Worm (Caenorhabditis elegans): ENCODE measurements around the gene ccch-3.
A peak's percentile ranks its signal among the peaks of the same experiment; 100 is the strongest.

Gene ccch-3

DNA sequence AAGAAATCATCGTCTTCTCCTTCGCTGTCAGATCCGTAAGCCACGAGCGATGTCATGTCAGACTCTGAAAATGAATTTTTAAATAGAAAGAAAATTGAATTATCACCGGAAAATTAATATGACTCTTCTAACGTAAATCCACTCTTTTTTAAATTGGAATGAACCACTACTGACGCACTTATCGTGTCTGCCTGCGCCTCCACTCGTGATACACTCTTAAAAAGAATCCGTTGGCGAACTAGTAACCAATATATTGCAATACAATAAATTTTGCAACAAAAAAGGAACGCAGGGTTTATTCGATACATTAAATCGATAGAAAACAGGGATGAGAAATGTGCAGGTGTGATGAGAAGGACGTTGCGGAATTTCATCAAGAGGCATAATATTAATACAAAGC lies at the start of gene ccch-3:
Gene ccch-3 (minus strand): TSS at position 262 of the 400 bp plus-strand sequence.
- TF ChIP-seq chd-7 (tag; optimal IDR thresholded peaks at IDR 0.05) (peak; percentile 51), let-526 (GFP tag; IDR thresholded peaks at IDR 0.05) (no peak), snpc-1.1 (tag; optimal IDR thresholded peaks at IDR 0.05; ENCODE audit: insufficient read depth) (no peak), snpc-3.4 (tag; optimal IDR thresholded peaks at IDR 0.05) (peak; percentile 60), nhr-179 (tag; optimal IDR thresholded peaks at IDR 0.05) (no peak), madf-6 (GFP tag; IDR thresholded peaks at IDR 0.05) (peak; percentile 73), nfya-2 (GFP tag; IDR thresholded peaks at IDR 0.05) (no peak), ceh-27 (GFP tag; optimal IDR thresholded peaks at IDR 0.05) (peak; percentile 67), lin-54 (GFP tag; optimal IDR thresholded peaks at IDR 0.05) (peak; percentile 83), athp-1 (tag; optimal IDR thresholded peaks at IDR 0.05) (peak; percentile 32), F55B11.4 (tag; optimal IDR thresholded peaks at IDR 0.05; ENCODE audit: borderline replicate concordance, insufficient read depth) (no peak), ZK185.1 (tag; optimal IDR thresholded peaks at IDR 0.05; ENCODE audit: poor library complexity, severe bottlenecking) (no peak), rpc-1 (optimal IDR thresholded peaks at IDR 0.05) (no peak), rpc-1 (tag; optimal IDR thresholded peaks at IDR 0.05) (no peak), F23B12.7 (tag; optimal IDR thresholded peaks at IDR 0.05; ENCODE audit: insufficient read depth) (no peak), Y53F4B.3 (GFP tag; IDR thresholded peaks at IDR 0.05) (no peak), F33H1.4 (GFP tag; IDR thresholded peaks at IDR 0.05) (peak; percentile 26), rec-8 (tag; optimal IDR thresholded peaks at IDR 0.05) (no peak), ceh-40 (GFP tag; IDR thresholded peaks at IDR 0.05) (no peak), ztf-22 (GFP tag; optimal IDR thresholded peaks at IDR 0.05) (no peak), Y53G8AR.9 (GFP tag; conservative IDR thresholded peaks at IDR 0.05) (peak; percentile 84), nfya-1 (tag; optimal IDR thresholded peaks at IDR 0.05; ENCODE audit: borderline replicate concordance, insufficient read depth) (no peak), B0019.2 (GFP tag; conservative IDR thresholded peaks at IDR 0.05) (no peak), cebp-2 (GFP tag; IDR thresholded peaks at IDR 0.05) (no peak), mes-4 (tag; optimal IDR thresholded peaks at IDR 0.05) (no peak), ztf-25 (GFP tag; IDR thresholded peaks at IDR 0.05) (no peak), B0336.3 (GFP tag; IDR thresholded peaks at IDR 0.05) (peak; percentile 90), nhr-90 (tag; optimal IDR thresholded peaks at IDR 0.05) (peak; percentile 39), F37B4.10 (GFP tag; IDR thresholded peaks at IDR 0.05) (no peak), pbrm-1 (GFP tag; IDR thresholded peaks at IDR 0.05) (peak; percentile 67; the same call in 1 of the 2 replicates), ceh-79 (tag; optimal IDR thresholded peaks at IDR 0.05) (no peak), F22D6.2 (tag; optimal IDR thresholded peaks at IDR 0.05) (no peak), pha-4 (tag; optimal IDR thresholded peaks at IDR 0.05) (no peak), lin-35 (GFP tag; optimal IDR thresholded peaks at IDR 0.05) (peak in 1 of 3 experiments; percentile 19), ztf-6 (GFP tag; IDR thresholded peaks at IDR 0.05) (no peak), egrh-3 (GFP tag; IDR thresholded peaks at IDR 0.05) (no peak), unc-130 (GFP tag; optimal IDR thresholded peaks at IDR 0.05) (peak; percentile 53), D2030.7 (GFP tag; IDR thresholded peaks at IDR 0.05) (no peak; the same call in 1 of the 2 replicates), lsy-27 (tag; optimal IDR thresholded peaks at IDR 0.05; ENCODE audit: borderline replicate concordance, insufficient read depth) (no peak), K11D2.4 (GFP tag; IDR thresholded peaks at IDR 0.05) (0 out of 2 replicates have a peak, but pooled peaks have one; percentile 27), T07F8.4 (tag; optimal IDR thresholded peaks at IDR 0.05) (no peak), bed-2 (GFP tag; IDR thresholded peaks at IDR 0.05) (no peak), die-1 (tag; optimal IDR thresholded peaks at IDR 0.05) (no peak), tbp1 (GFP tag; optimal IDR thresholded peaks at IDR 0.05) (peak; percentile 65), ceh-91 (GFP tag; IDR thresholded peaks at IDR 0.05) (no peak), attf-6 (GFP tag; IDR thresholded peaks at IDR 0.05) (no peak), zfh-2 (GFP tag; conservative IDR thresholded peaks at IDR 0.05) (no peak), hmg-20 (GFP tag; IDR thresholded peaks at IDR 0.05) (0 out of 2 replicates have a peak, but pooled peaks have one; percentile 10)
